Fruit fly (Drosophila melanogaster): Measurements from ENCODE around the gene CG13310.

CG13310 gene

dm6 chr3L:8825560-8825959, 25.2 kb upstream of the CG13310 start (continued):
- no peak for TF ChIP-seq dpn (GFP tag; optimal IDR thresholded peaks at IDR 0.05)
- peak; percentile 33 for TF ChIP-seq Kr (GFP tag; optimal IDR thresholded peaks at IDR 0.05)
- TF ChIP-seq cwo (GFP tag; optimal IDR thresholded peaks at IDR 0.05) = no peak
- no peak for TF ChIP-seq CG15514 (GFP tag; optimal IDR thresholded peaks at IDR 0.05)
- TF ChIP-seq org-1 (GFP tag; optimal IDR thresholded peaks at IDR 0.05) = no peak
- TF ChIP-seq pho (GFP tag; optimal IDR thresholded peaks at IDR 0.05) = no peak
- no peak for TF ChIP-seq Ssrp (tag; optimal IDR thresholded peaks at IDR 0.05)
- TF ChIP-seq Dbx (GFP tag; IDR thresholded peaks at IDR 0.05) = no peak
- no peak for TF ChIP-seq oc (tag; optimal IDR thresholded peaks at IDR 0.05)
- TF ChIP-seq ash1 (GFP tag; optimal IDR thresholded peaks at IDR 0.05) = no peak
- TF ChIP-seq CG8281 (tag; optimal IDR thresholded peaks at IDR 0.05) = no peak
- TF ChIP-seq Gsc (GFP tag; IDR thresholded peaks at IDR 0.05) = no peak
- TF ChIP-seq CG8388 (GFP tag; optimal IDR thresholded peaks at IDR 0.05) = peak; percentile 1
- TF ChIP-seq CG17186 (GFP tag; optimal IDR thresholded peaks at IDR 0.05) = no peak
- TF ChIP-seq Rfx (GFP tag; IDR thresholded peaks at IDR 0.05) = no peak
- peak; percentile 1 for TF ChIP-seq cg (GFP tag; optimal IDR thresholded peaks at IDR 0.05)
- TF ChIP-seq CG33213 (GFP tag; optimal IDR thresholded peaks at IDR 0.05) = no peak
- TF ChIP-seq ato (GFP tag; IDR thresholded peaks at IDR 0.05; ENCODE audit: partially characterized antibody) = no peak
- TF ChIP-seq CG10267 (tag; optimal IDR thresholded peaks at IDR 0.05) = no peak
- TF ChIP-seq Optix (GFP tag; IDR thresholded peaks at IDR 0.05) = no peak
- no peak for TF ChIP-seq CG10462 (GFP tag; optimal IDR thresholded peaks at IDR 0.05)
- no peak for TF ChIP-seq Ets65A (GFP tag)
- TF ChIP-seq Sry-δ (GFP tag; optimal IDR thresholded peaks at IDR 0.05) = no peak
- TF ChIP-seq CG2116 (GFP tag; optimal IDR thresholded peaks at IDR 0.05) = no peak
- TF ChIP-seq fu2 (GFP tag; optimal IDR thresholded peaks at IDR 0.05) = no peak
- no peak for TF ChIP-seq tx (GFP tag; optimal IDR thresholded peaks at IDR 0.05)
- TF ChIP-seq CG42726 (GFP tag; IDR thresholded peaks at IDR 0.05; ENCODE audit: partially characterized antibody) = no peak
- TF ChIP-seq ac (GFP tag; optimal IDR thresholded peaks at IDR 0.05) = no peak
- no peak for TF ChIP-seq CG31441 (GFP tag; IDR thresholded peaks at IDR 0.05)
- TF ChIP-seq repo (GFP tag; optimal IDR thresholded peaks at IDR 0.05) = no peak
- TF ChIP-seq Trl (optimal IDR thresholded peaks at IDR 0.05) = no peak
- TF ChIP-seq Trl (GFP tag; optimal IDR thresholded peaks at IDR 0.05) = no peak
- no peak for TF ChIP-seq ERR (GFP tag; optimal IDR thresholded peaks at IDR 0.05)

- TF ChIP-seq corto (GFP tag; optimal IDR thresholded peaks at IDR 0.05) (peak; percentile 30), CG10321 (GFP tag; IDR thresholded peaks at IDR 0.05) (0 out of 2 replicates have a peak, but pooled peaks have one; percentile 12), jigr1 (GFP tag; IDR thresholded peaks at IDR 0.05) (no peak), Sry-δ (GFP tag; optimal IDR thresholded peaks at IDR 0.05) (no peak), nom (GFP tag; optimal IDR thresholded peaks at IDR 0.05) (peak; percentile 41), bsh (GFP tag; optimal IDR thresholded peaks at IDR 0.05) (peak in 1 of 2 experiments; percentile 15)
These were observed 24.7 kb upstream of the CG13310 start for dm6 chr3L:8825030-8825407.

- TF ChIP-seq cg (GFP tag; optimal IDR thresholded peaks at IDR 0.05) = peak; percentile 39
- TF ChIP-seq gfzf (GFP tag; optimal IDR thresholded peaks at IDR 0.05) = no peak
- TF ChIP-seq gce (GFP tag; IDR thresholded peaks at IDR 0.05) = no peak
- no peak for TF ChIP-seq E2f2 (GFP tag; IDR thresholded peaks at IDR 0.05)
- TF ChIP-seq CG4707 (GFP tag; optimal IDR thresholded peaks at IDR 0.05) = no peak
- TF ChIP-seq dati (GFP tag; IDR thresholded peaks at IDR 0.05) = no peak
- no peak for TF ChIP-seq Meics (GFP tag; optimal IDR thresholded peaks at IDR 0.05)
- no peak for TF ChIP-seq CG15073 (GFP tag; optimal IDR thresholded peaks at IDR 0.05)
- no peak for TF ChIP-seq CG14441 (GFP tag; IDR thresholded peaks at IDR 0.05)
- no peak for TF ChIP-seq Optix (GFP tag; IDR thresholded peaks at IDR 0.05)
- no peak for TF ChIP-seq disco-r (GFP tag; optimal IDR thresholded peaks at IDR 0.05)
- TF ChIP-seq CG13296 (GFP tag; optimal IDR thresholded peaks at IDR 0.05) = no peak
- TF ChIP-seq CG8388 (GFP tag; optimal IDR thresholded peaks at IDR 0.05) = no peak
- TF ChIP-seq cwo (GFP tag; optimal IDR thresholded peaks at IDR 0.05) = no peak
- TF ChIP-seq CG32767 (GFP tag; IDR thresholded peaks at IDR 0.05) = no peak
- TF ChIP-seq sens (GFP tag) = peak; percentile 68
These were observed 24.2 kb upstream of the CG13310 start for dm6 chr3L:8824403-8825029.

Measured in whole organism, embryonic.